Comparison of ENCODE assay signal across 3 worm cellular contexts in the genomic region with DNA sequence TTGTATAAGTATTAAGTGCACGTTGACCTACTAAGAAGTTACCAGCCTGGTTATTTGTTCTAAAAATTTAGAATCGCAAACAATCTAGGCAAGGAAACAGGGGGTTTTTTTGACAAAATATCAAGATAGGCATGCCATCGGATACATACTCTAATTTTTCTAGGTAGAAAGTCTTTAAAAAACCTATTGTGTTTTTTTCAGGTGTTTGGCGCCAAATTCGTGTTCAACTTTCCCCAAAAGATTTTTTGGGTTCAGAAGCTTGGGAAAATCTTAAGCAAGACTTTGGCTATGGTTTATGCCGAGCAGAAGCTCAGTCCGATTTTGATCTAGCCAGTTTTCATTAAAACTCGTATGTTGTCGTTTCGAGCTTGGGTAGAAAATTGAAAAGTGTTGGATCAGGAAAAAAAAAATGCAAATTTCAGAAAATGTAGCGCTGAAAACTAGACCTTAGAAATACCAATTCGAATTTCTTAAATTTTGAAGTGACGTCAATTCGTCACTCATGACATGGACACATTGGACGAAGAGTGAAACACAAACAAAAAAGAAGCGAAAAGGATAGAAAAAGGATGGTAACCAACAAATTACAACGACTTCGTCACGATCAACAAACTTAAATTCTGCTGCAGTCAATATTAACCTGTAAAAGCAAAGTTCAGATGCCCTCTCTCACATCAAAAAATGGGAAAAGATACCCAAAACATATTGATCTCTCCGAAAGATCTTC.
TF ChIP-seq lines count a peak whose summit lies in the region.

No protein-coding gene starts in this region.

TF ChIP-seq in whole organism, L1 larva, 84 proteins besides CTCF, POLR2A, EP300 and RAD21:
- TF ChIP-seq nhr-85 (tag; lab: Kevin White, UChicago) (peak; percentile 58), ama-1 (optimal IDR thresholded peaks at IDR 0.05; lab: Kevin White, UChicago) (no peak), elt-3 (tag; optimal IDR thresholded peaks at IDR 0.05; lab: Kevin White, UChicago) (peak in 1 of 6 experiments; percentile 48), lin-35 (GFP tag; optimal IDR thresholded peaks at IDR 0.05; lab: Kevin White, UChicago) (no peak), nhr-28 (tag; optimal IDR thresholded peaks at IDR 0.05; lab: Kevin White, UChicago) (no peak)
TF ChIP-seq in whole organism, L1 larva: peak in this region for 2.

TF ChIP-seq in whole organism, L2 larva, 48 proteins besides CTCF, POLR2A, EP300 and RAD21:
- peak; percentile 20 for TF ChIP-seq nhr-25 (tag; optimal IDR thresholded peaks at IDR 0.05; lab: Kevin White, UChicago)
- peak; percentile 25 for TF ChIP-seq sma-9 (GFP tag; optimal IDR thresholded peaks at IDR 0.05; lab: Kevin White, UChicago)
- no peak for TF ChIP-seq sma-9 (tag; optimal IDR thresholded peaks at IDR 0.05; lab: Kevin White, UChicago)
- no peak for TF ChIP-seq nhr-10 (tag; optimal IDR thresholded peaks at IDR 0.05; lab: Kevin White, UChicago)
TF ChIP-seq in whole organism, L2 larva: peak in this region for 2.

TF ChIP-seq in whole organism, L4 larva, 104 proteins besides CTCF, POLR2A, EP300 and RAD21:
- TF ChIP-seq T26A8.4 (GFP tag; IDR thresholded peaks at IDR 0.05; lab: Robert Waterston, UW) (no peak), hlh-30 (tag; optimal IDR thresholded peaks at IDR 0.05; lab: Kevin White, UChicago; ENCODE audit: insufficient read depth) (no peak), F10B5.3 (tag; optimal IDR thresholded peaks at IDR 0.05; lab: Kevin White, UChicago) (no peak), unc-62 (GFP tag; optimal IDR thresholded peaks at IDR 0.05 in 1 of 2; lab: Kevin White, UChicago) (peak in 1 of 2 experiments; percentile 95), unc-62 (tag; optimal IDR thresholded peaks at IDR 0.05; lab: Kevin White, UChicago) (no peak), aha-1 (tag; lab: Kevin White, UChicago) (peak; percentile 92)
